Worm (Caenorhabditis elegans) whole organism, L3 larva: ENCODE results near the gene Y75B8A.28.

Experiments
- R02D3.7 ChIP-seq: fragments of 150-350 bp; optimal IDR thresholded peaks from 2 replicates; lab custom pipeline; 2014; ENCODE audit warnings: missing biosample characterization, missing genetic modification characterization
- ZK546.5 ChIP-seq: sonication (generic microtip); optimal IDR thresholded peaks from 2 replicates; lab custom pipeline; 2017; ENCODE audit warnings: missing biosample characterization, missing genetic modification characterization
- ama-1 ChIP-seq: fragments of 150-350 bp; optimal IDR thresholded peaks from 2 replicates; lab custom pipeline; 2018
- ceh-16 ChIP-seq: sonication (generic microtip); optimal IDR thresholded peaks from 2 replicates; lab custom pipeline; 2017; ENCODE audit warnings: missing biosample characterization, missing genetic modification characterization
- ceh-28 ChIP-seq: fragments of 150-350 bp; optimal IDR thresholded peaks from 2 replicates; lab custom pipeline; 2014; ENCODE audit warnings: missing biosample characterization, missing genetic modification reagents, missing genetic modification characterization
- ceh-82 ChIP-seq: fragments of 150-350 bp; optimal IDR thresholded peaks from 2 replicates; lab custom pipeline; 2014; ENCODE audit warnings: missing biosample characterization, missing genetic modification characterization
- ceh-9 ChIP-seq: sonication (generic microtip); optimal IDR thresholded peaks from 2 replicates; lab custom pipeline; 2018; ENCODE audit warnings: missing biosample characterization, missing genetic modification characterization
- daf-12 ChIP-seq: fragments of 150-350 bp; optimal IDR thresholded peaks from 2 replicates; lab custom pipeline; 2014; ENCODE audit warnings: missing biosample characterization, missing genetic modification reagents, missing genetic modification characterization
- egl-27 ChIP-seq: sonication (generic microtip); optimal IDR thresholded peaks from 4 replicates; lab custom pipeline; 2017; ENCODE audit warnings: missing biosample characterization, missing genetic modification reagents, missing genetic modification characterization
- elt-1 ChIP-seq: fragments of 150-350 bp; optimal IDR thresholded peaks from 2 replicates; lab custom pipeline; 2014; ENCODE audit warnings: missing biosample characterization, missing genetic modification characterization
- elt-2 ChIP-seq: sonication (generic microtip); optimal IDR thresholded peaks from 2 replicates; lab custom pipeline; 2016; ENCODE audit warnings: missing genetic modification reagents, mild to moderate bottlenecking, missing genetic modification characterization, missing compliant biosample characterization
- elt-3 ChIP-seq, 3 experiments: fragments of 150-350 bp in 1 of 3; sonication (generic microtip) in 2 of 3; optimal IDR thresholded peaks; 2 replicates in 2 of 3; 4 replicates in 1 of 3; lab custom pipeline; 2014 to 2017; ENCODE audit warnings: missing biosample characterization in 3 of 3, missing genetic modification characterization in 3 of 3
- eor-1 ChIP-seq, 2 experiments: fragments of 150-350 bp; optimal IDR thresholded peaks; 2 replicates each; lab custom pipeline; 2014 to 2018; ENCODE audit warnings: missing biosample characterization in 2 of 2, missing genetic modification characterization in 2 of 2
- fkh-10 ChIP-seq: sonication (generic microtip); optimal IDR thresholded peaks from 2 replicates; lab custom pipeline; 2017; ENCODE audit warnings: missing biosample characterization, missing genetic modification reagents, missing genetic modification characterization
- fkh-2 ChIP-seq: fragments of 150-350 bp; optimal IDR thresholded peaks from 2 replicates; lab custom pipeline; 2014; ENCODE audit warnings: missing biosample characterization, missing genetic modification reagents, missing genetic modification characterization
- fos-1 ChIP-seq: fragments of 150-350 bp; optimal IDR thresholded peaks from 2 replicates; lab custom pipeline; 2014; ENCODE audit warnings: missing biosample characterization, missing genetic modification characterization
- hmg-11 ChIP-seq: sonication (generic microtip); optimal IDR thresholded peaks from 2 replicates; lab custom pipeline; 2016; ENCODE audit warnings: missing genetic modification characterization, missing compliant biosample characterization
- jun-1 ChIP-seq: fragments of 150-350 bp; optimal IDR thresholded peaks from 2 replicates; lab custom pipeline; 2014; ENCODE audit warnings: missing biosample characterization, missing genetic modification reagents, missing genetic modification characterization
- lin-15B ChIP-seq: fragments of 150-350 bp; optimal IDR thresholded peaks from 2 replicates; lab custom pipeline; 2014; ENCODE audit warnings: missing biosample characterization, missing genetic modification characterization
- lin-39 ChIP-seq: fragments of 150-350 bp; optimal IDR thresholded peaks from 2 replicates; lab custom pipeline; 2018; ENCODE audit warnings: missing biosample characterization, missing genetic modification reagents, missing genetic modification characterization
- lsy-12 ChIP-seq: sonication (generic microtip); optimal IDR thresholded peaks from 2 replicates; lab custom pipeline; 2016; ENCODE audit warnings: mild to moderate bottlenecking, missing genetic modification characterization, missing compliant biosample characterization
- mdl-1 ChIP-seq: fragments of 150-350 bp; optimal IDR thresholded peaks from 2 replicates; lab custom pipeline; 2014; ENCODE audit warnings: missing biosample characterization, missing genetic modification characterization
- mml-1 ChIP-seq: fragments of 150-350 bp; sonication (generic microtip); optimal IDR thresholded peaks from 3 replicates; lab custom pipeline; 2014; ENCODE audit warnings: missing biosample characterization, missing genetic modification characterization
- nfya-1 ChIP-seq: sonication (generic microtip); optimal IDR thresholded peaks from 2 replicates; lab custom pipeline; 2017; ENCODE audit warnings: missing genetic modification characterization, mild to moderate bottlenecking, missing compliant biosample characterization, antibody characterized with exemption, moderate library complexity; ENCODE audit not compliant: insufficient read depth
- nhr-11 ChIP-seq: fragments of 150-350 bp; optimal IDR thresholded peaks from 2 replicates; lab custom pipeline; 2014; ENCODE audit warnings: missing biosample characterization, missing genetic modification characterization
- nhr-12 ChIP-seq: fragments of 150-350 bp; optimal IDR thresholded peaks from 2 replicates; lab custom pipeline; 2014; ENCODE audit warnings: missing biosample characterization, missing genetic modification characterization
- nhr-23 ChIP-seq: fragments of 150-350 bp; optimal IDR thresholded peaks from 2 replicates; lab custom pipeline; 2014; ENCODE audit warnings: missing biosample characterization, missing genetic modification reagents, missing genetic modification characterization
- nhr-237 ChIP-seq: fragments of 150-350 bp; optimal IDR thresholded peaks from 2 replicates; lab custom pipeline; 2014; ENCODE audit warnings: missing biosample characterization, missing genetic modification characterization
- nhr-25 ChIP-seq: sonication (generic microtip); optimal IDR thresholded peaks from 2 replicates; lab custom pipeline; 2017; ENCODE audit warnings: missing biosample characterization, missing genetic modification characterization
- nhr-43 ChIP-seq: sonication (generic microtip); optimal IDR thresholded peaks from 2 replicates; lab custom pipeline; 2016; ENCODE audit warnings: mild to moderate bottlenecking, missing genetic modification characterization, missing compliant biosample characterization; ENCODE audit not compliant: poor library complexity, severe bottlenecking
- nhr-67 ChIP-seq: fragments of 150-350 bp; optimal IDR thresholded peaks from 2 replicates; lab custom pipeline; 2014; ENCODE audit warnings: missing biosample characterization, missing genetic modification characterization
- nhr-76 ChIP-seq: fragments of 150-350 bp; sonication (generic microtip); optimal IDR thresholded peaks from 5 replicates; lab custom pipeline; 2014; ENCODE audit warnings: missing biosample characterization, missing genetic modification characterization
- nhr-77 ChIP-seq: fragments of 150-350 bp; optimal IDR thresholded peaks from 2 replicates; lab custom pipeline; 2014; ENCODE audit warnings: missing biosample characterization, missing genetic modification characterization
- pha-4 ChIP-seq: fragments of 150-350 bp; optimal IDR thresholded peaks from 2 replicates; lab custom pipeline; 2014; ENCODE audit warnings: missing biosample characterization, missing genetic modification reagents, missing genetic modification characterization
- pqm-1 ChIP-seq: fragments of 150-350 bp; optimal IDR thresholded peaks from 2 replicates; lab custom pipeline; 2017; ENCODE audit warnings: missing biosample characterization, missing genetic modification characterization, inconsistent platforms
- sea-2 ChIP-seq: fragments of 150-350 bp; sonication (generic microtip); optimal IDR thresholded peaks from 4 replicates; lab custom pipeline; 2014; ENCODE audit warnings: missing biosample characterization, missing genetic modification reagents, missing genetic modification characterization
- snpc-4 ChIP-seq: fragments of 150-350 bp; optimal IDR thresholded peaks from 2 replicates; lab custom pipeline; 2014; ENCODE audit warnings: missing biosample characterization, missing genetic modification characterization
- tbx-2 ChIP-seq: sonication (generic microtip); optimal IDR thresholded peaks from 2 replicates; lab custom pipeline; 2016; ENCODE audit warnings: mild to moderate bottlenecking, missing genetic modification characterization, missing compliant biosample characterization
- unc-39 ChIP-seq: sonication (generic microtip); optimal IDR thresholded peaks from 4 replicates; lab custom pipeline; 2017; ENCODE audit warnings: missing biosample characterization, missing genetic modification characterization
- unc-62 ChIP-seq: fragments of 150-350 bp; sonication (generic microtip); optimal IDR thresholded peaks from 4 replicates; lab custom pipeline; 2014; ENCODE audit warnings: missing biosample characterization, missing genetic modification reagents, missing genetic modification characterization
- zag-1 ChIP-seq: fragments of 150-350 bp; optimal IDR thresholded peaks from 2 replicates; lab custom pipeline; 2014; ENCODE audit warnings: missing biosample characterization, missing genetic modification characterization
- ztf-11 ChIP-seq: fragments of 150-350 bp; optimal IDR thresholded peaks from 2 replicates; lab custom pipeline; 2014; ENCODE audit warnings: missing biosample characterization, missing genetic modification characterization

Gene Y75B8A.28

DNA sequence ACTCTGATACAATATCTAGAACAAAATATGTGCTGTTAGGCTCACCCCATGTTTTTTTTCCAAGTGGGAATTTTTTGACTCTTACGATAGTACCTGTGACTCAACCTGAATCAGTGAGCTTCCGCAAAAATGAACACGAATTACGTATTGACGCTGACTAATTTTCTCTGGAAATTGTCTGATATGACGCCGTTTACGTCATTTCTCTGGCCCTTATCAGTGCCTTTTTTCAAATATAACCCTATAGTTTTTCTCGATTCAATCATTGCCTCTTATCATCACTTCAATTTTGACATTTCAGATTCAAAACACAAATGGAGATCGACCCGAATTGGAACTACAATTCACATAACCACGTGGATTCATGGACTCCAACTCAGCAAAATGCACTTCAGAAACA is at the start of gene Y75B8A.28:
Gene Y75B8A.28 (plus strand): TSS at position 296 of the 400 bp plus-strand sequence.
- TF ChIP-seq elt-2 (tag; lab: Kevin White, UChicago) (peak; percentile 96), fos-1 (tag; lab: Kevin White, UChicago) (peak; percentile 84), pqm-1 (tag; lab: Kevin White, UChicago) (peak; percentile 99), eor-1 (tag; optimal IDR thresholded peaks at IDR 0.05; lab: Kevin White, UChicago) (no peak), pha-4 (tag; lab: Kevin White, UChicago) (peak; percentile 50), jun-1 (peak; percentile 91), ZK546.5 (tag; lab: Kevin White, UChicago) (no peak)

DNA sequence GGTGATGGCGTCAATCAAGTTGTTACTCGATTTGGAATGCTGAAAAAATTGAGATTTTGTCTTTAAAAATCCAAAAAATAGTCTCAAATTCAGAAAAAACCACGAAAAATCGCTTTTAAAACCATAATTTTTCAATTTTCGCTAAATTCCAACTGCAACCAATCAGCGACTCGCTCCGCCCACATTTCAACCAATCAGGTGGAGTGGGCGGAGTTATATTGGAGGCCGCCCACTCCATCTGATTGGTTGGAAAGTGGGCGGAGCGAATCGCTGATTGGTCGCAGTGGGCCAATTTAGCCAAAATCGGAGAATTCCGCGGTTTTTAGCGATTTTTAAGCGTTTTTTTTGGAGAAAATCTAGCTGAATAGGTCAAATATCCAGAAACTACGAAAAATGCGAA is 49.1 kb upstream of the Y75B8A.28 start:
- TF ChIP-seq nfya-1 (tag; lab: Kevin White, UChicago) (peak; percentile 98), snpc-4 (no peak)

DNA sequence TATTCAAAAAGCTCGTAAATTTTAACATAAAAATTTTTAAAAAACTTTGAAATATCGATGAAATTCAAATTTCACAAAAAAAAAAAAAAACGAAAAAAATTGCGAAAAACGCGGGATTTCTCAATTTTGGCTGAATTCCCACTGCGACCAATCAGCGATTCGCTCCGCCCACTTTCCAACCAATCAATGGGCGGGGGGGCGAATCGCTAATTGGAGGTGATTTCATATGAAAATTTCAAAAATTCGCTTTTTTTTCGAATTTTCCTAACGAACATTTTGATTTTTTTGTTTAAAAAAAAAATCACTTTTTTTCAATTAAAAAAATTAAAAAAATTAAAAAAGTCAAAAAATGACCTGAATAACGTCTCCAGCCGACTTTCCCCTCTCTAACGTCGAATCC is 48.5 kb upstream of the Y75B8A.28 start:
- no peak for TF ChIP-seq nhr-11 (tag; lab: Kevin White, UChicago)
- no peak for TF ChIP-seq fos-1 (tag; lab: Kevin White, UChicago)
- no peak for TF ChIP-seq elt-1 (tag; lab: Kevin White, UChicago)
- TF ChIP-seq nfya-1 (tag; lab: Kevin White, UChicago) = peak; percentile 75
- TF ChIP-seq elt-3 (tag; optimal IDR thresholded peaks at IDR 0.05; lab: Kevin White, UChicago) = no peak
- no peak for TF ChIP-seq nhr-76 (tag; lab: Kevin White, UChicago)
- TF ChIP-seq ceh-82 = no peak
- no peak for TF ChIP-seq nhr-67 (tag; lab: Kevin White, UChicago)

DNA sequence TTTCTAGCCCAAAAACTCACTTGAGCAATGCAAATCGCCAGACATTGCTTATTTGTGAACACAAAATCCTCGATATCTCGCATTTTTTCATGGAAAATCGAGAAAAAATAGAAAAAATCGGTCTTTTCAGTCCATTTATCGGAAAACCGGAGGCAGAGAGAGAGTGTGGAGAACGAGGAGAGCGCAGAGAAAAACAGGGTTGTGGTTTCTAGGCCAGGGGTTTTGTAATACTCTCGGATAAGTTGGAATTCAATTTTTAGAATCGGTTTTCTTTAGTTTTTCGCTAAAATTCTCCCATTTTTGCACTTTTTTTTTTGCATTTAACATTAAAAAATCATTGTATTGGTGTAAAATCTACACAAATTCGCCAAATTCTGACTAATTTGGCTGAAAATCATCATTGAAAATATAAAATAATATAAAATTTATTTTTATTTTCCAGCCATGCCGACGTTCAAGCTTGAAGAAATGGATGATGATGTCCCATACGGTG is 45.2 kb upstream of the Y75B8A.28 start, which contains the start of the genes Y75B8A.24 and Y75B8A.25:
Gene Y75B8A.24 (minus strand): TSS at position 155 of the 493 bp plus-strand sequence.
Gene Y75B8A.25 (plus strand): TSS at position 443 of the 493 bp plus-strand sequence.
- no peak for TF ChIP-seq elt-1 (tag; lab: Kevin White, UChicago)
- TF ChIP-seq mml-1 (tag; lab: Kevin White, UChicago) = no peak
- peak; percentile 14 for TF ChIP-seq lin-39 (tag; lab: Kevin White, UChicago)
- peak; percentile 87 for TF ChIP-seq lin-15B (tag; lab: Kevin White, UChicago)
- TF ChIP-seq pha-4 (tag; lab: Kevin White, UChicago) = peak; percentile 64
- no peak for TF ChIP-seq unc-62 (GFP tag; lab: Kevin White, UChicago)
- peak; percentile 37 for TF ChIP-seq lsy-12 (tag; lab: Kevin White, UChicago)
- peak; percentile 26 for TF ChIP-seq fkh-10
- TF ChIP-seq nhr-77 (tag; lab: Kevin White, UChicago) = no peak
- TF ChIP-seq nhr-23 (tag; lab: Kevin White, UChicago) = peak; percentile 65
- TF ChIP-seq pqm-1 (tag; lab: Kevin White, UChicago) = no peak
- TF ChIP-seq nhr-25 = peak; percentile 15
- peak in 1 of 2 experiments; percentile 25 for TF ChIP-seq eor-1 (tag; optimal IDR thresholded peaks at IDR 0.05; lab: Kevin White, UChicago)
- TF ChIP-seq snpc-4 = peak; percentile 67
- TF ChIP-seq ztf-11 (tag; lab: Kevin White, UChicago) = no peak
- TF ChIP-seq ceh-82 = no peak
- no peak for TF ChIP-seq mdl-1
- TF ChIP-seq tbx-2 (tag; lab: Kevin White, UChicago) = no peak
- no peak for TF ChIP-seq egl-27
- no peak for TF ChIP-seq sea-2
- no peak for TF ChIP-seq ama-1
- TF ChIP-seq unc-39 (tag; lab: Kevin White, UChicago) = no peak
- no peak for TF ChIP-seq ceh-9
- peak; percentile 86 for TF ChIP-seq nfya-1 (tag; lab: Kevin White, UChicago)
- no peak for TF ChIP-seq nhr-67 (tag; lab: Kevin White, UChicago)
- peak; percentile 14 for TF ChIP-seq hmg-11 (tag; lab: Kevin White, UChicago)
- no peak for TF ChIP-seq jun-1
- TF ChIP-seq R02D3.7 (tag; lab: Kevin White, UChicago) = peak; percentile 58
- no peak for TF ChIP-seq nhr-237
- TF ChIP-seq ZK546.5 (tag; lab: Kevin White, UChicago) = no peak
- TF ChIP-seq nhr-12 (tag; lab: Kevin White, UChicago) = no peak
- no peak for TF ChIP-seq daf-12
- no peak for TF ChIP-seq fkh-2
- no peak for TF ChIP-seq zag-1
- no peak for TF ChIP-seq ceh-16
- peak; percentile 55 for TF ChIP-seq ceh-28
- TF ChIP-seq nhr-43 (tag; lab: Kevin White, UChicago) = peak; percentile 86
- TF ChIP-seq, all 47 proteins: peak for 14
